Worm (Caenorhabditis elegans) whole organism, mixed stage, embryonic: ENCODE results near the gene srbc-76.

Experiments
- M03D4.4 ChIP-seq: sonication (generic microtip); optimal IDR thresholded peaks from 2 replicates; lab custom pipeline; 2017; ENCODE audit warnings: mild to moderate bottlenecking, missing genetic modification characterization, missing compliant biosample characterization
- bed-3 ChIP-seq: fragments of 200-800 bp; sonication (Bioruptor generic); optimal IDR thresholded peaks from 3 replicates; lab custom pipeline; 2018; ENCODE audit warnings: mild to moderate bottlenecking, missing genetic modification characterization, moderate library complexity, missing compliant biosample characterization
- blmp-1 ChIP-seq: fragments of 150-350 bp; optimal IDR thresholded peaks from 2 replicates; lab custom pipeline; 2014; ENCODE audit warnings: missing biosample characterization, missing genetic modification characterization
- ceh-39 ChIP-seq: fragments of 150-350 bp; optimal IDR thresholded peaks from 2 replicates; lab custom pipeline; 2014; ENCODE audit warnings: missing biosample characterization, missing genetic modification characterization
- ceh-43 ChIP-seq: fragments of 200-800 bp; sonication (Bioruptor generic); optimal IDR thresholded peaks from 2 replicates; lab custom pipeline; 2018; ENCODE audit warnings: mild to moderate bottlenecking, missing genetic modification characterization, moderate library complexity, missing compliant biosample characterization
- ceh-83 ChIP-seq: fragments of 200-800 bp; sonication (Bioruptor generic); optimal IDR thresholded peaks from 2 replicates; lab custom pipeline; 2018; ENCODE audit warnings: mild to moderate bottlenecking, missing genetic modification characterization, missing compliant biosample characterization
- ces-1 ChIP-seq: fragments of 150-350 bp; optimal IDR thresholded peaks from 2 replicates; lab custom pipeline; 2014; ENCODE audit warnings: missing biosample characterization, missing genetic modification reagents, missing genetic modification characterization
- cnd-1 ChIP-seq: fragments of 200-800 bp; sonication (Bioruptor generic); optimal IDR thresholded peaks from 2 replicates; lab custom pipeline; 2018; ENCODE audit warnings: mild to moderate bottlenecking, missing genetic modification characterization, missing compliant biosample characterization
- drap-1 ChIP-seq: fragments of 200-800 bp; sonication (Bioruptor generic); optimal IDR thresholded peaks from 3 replicates; lab custom pipeline; 2018; ENCODE audit warnings: mild to moderate bottlenecking, missing genetic modification characterization, missing compliant biosample characterization
- elt-3 ChIP-seq: fragments of 150-350 bp; optimal IDR thresholded peaks from 2 replicates; lab custom pipeline; 2014; ENCODE audit warnings: missing biosample characterization, missing genetic modification characterization
- flh-1 ChIP-seq: fragments of 200-800 bp; sonication (Bioruptor generic); optimal IDR thresholded peaks from 2 replicates; lab custom pipeline; 2018; ENCODE audit warnings: mild to moderate bottlenecking, missing genetic modification characterization, moderate library complexity, missing compliant biosample characterization
- ham-2 ChIP-seq: fragments of 200-800 bp; sonication (Bioruptor generic); optimal IDR thresholded peaks from 2 replicates; lab custom pipeline; 2018; ENCODE audit warnings: mild to moderate bottlenecking, missing genetic modification characterization, missing compliant biosample characterization
- hlh-1 ChIP-seq: fragments of 150-350 bp; optimal IDR thresholded peaks from 2 replicates; lab custom pipeline; 2014; ENCODE audit warnings: missing biosample characterization, missing genetic modification reagents, missing genetic modification characterization
- lin-13 ChIP-seq: fragments of 150-350 bp; optimal IDR thresholded peaks from 2 replicates; lab custom pipeline; 2014; ENCODE audit warnings: missing biosample characterization, missing genetic modification characterization
- lin-32 ChIP-seq: fragments of 200-800 bp; sonication (Bioruptor generic); optimal IDR thresholded peaks from 2 replicates; lab custom pipeline; 2018; ENCODE audit warnings: mild to moderate bottlenecking, missing genetic modification characterization, missing compliant biosample characterization
- lsy-2 ChIP-seq: fragments of 150-350 bp; optimal IDR thresholded peaks from 2 replicates; lab custom pipeline; 2014; ENCODE audit warnings: missing biosample characterization, missing genetic modification characterization
- mep-1 ChIP-seq: fragments of 150-350 bp; optimal IDR thresholded peaks from 2 replicates; lab custom pipeline; 2017; ENCODE audit warnings: missing biosample characterization, missing genetic modification reagents, missing genetic modification characterization, inconsistent platforms
- mls-2 ChIP-seq: sonication (generic microtip); optimal IDR thresholded peaks from 2 replicates; lab custom pipeline; 2016; ENCODE audit warnings: mild to moderate bottlenecking, missing genetic modification characterization, moderate library complexity, missing compliant biosample characterization
- nhr-12 ChIP-seq: fragments of 150-350 bp; optimal IDR thresholded peaks from 2 replicates; lab custom pipeline; 2014; ENCODE audit warnings: missing biosample characterization, missing genetic modification characterization
- nhr-237 ChIP-seq: fragments of 150-350 bp; optimal IDR thresholded peaks from 2 replicates; lab custom pipeline; 2014; ENCODE audit warnings: missing biosample characterization, missing genetic modification characterization
- nhr-28 ChIP-seq: fragments of 150-350 bp; optimal IDR thresholded peaks from 2 replicates; lab custom pipeline; 2014; ENCODE audit warnings: missing biosample characterization, missing genetic modification characterization
- nhr-76 ChIP-seq: sonication (generic microtip); optimal IDR thresholded peaks from 2 replicates; lab custom pipeline; 2017; ENCODE audit warnings: missing biosample characterization, missing genetic modification characterization
- pha-4 ChIP-seq: fragments of 150-350 bp; optimal IDR thresholded peaks from 2 replicates; lab custom pipeline; 2018; ENCODE audit warnings: missing biosample characterization, missing genetic modification reagents, missing genetic modification characterization
- sem-2 ChIP-seq: fragments of 200-800 bp; sonication (Bioruptor generic); optimal IDR thresholded peaks from 2 replicates; lab custom pipeline; 2018; ENCODE audit warnings: mild to moderate bottlenecking, missing genetic modification characterization, missing compliant biosample characterization
- snpc-4 ChIP-seq: fragments of 150-350 bp; optimal IDR thresholded peaks from 2 replicates; lab custom pipeline; 2014; ENCODE audit warnings: missing biosample characterization, missing genetic modification characterization
- sptf-1 ChIP-seq: sonication (generic microtip); optimal IDR thresholded peaks from 2 replicates; lab custom pipeline; 2017; ENCODE audit warnings: mild to moderate bottlenecking, missing genetic modification characterization, moderate library complexity, missing compliant biosample characterization
- tbx-8 ChIP-seq: fragments of 200-800 bp; sonication (Bioruptor generic); optimal IDR thresholded peaks from 2 replicates; lab custom pipeline; 2018; ENCODE audit warnings: mild to moderate bottlenecking, missing genetic modification characterization, moderate library complexity, missing compliant biosample characterization
- unc-120 ChIP-seq: sonication (generic microtip); optimal IDR thresholded peaks from 2 replicates; lab custom pipeline; 2017; ENCODE audit warnings: missing genetic modification characterization, missing compliant biosample characterization; ENCODE audit not compliant: poor library complexity, severe bottlenecking
- unc-39 ChIP-seq: fragments of 150-350 bp; optimal IDR thresholded peaks from 2 replicates; lab custom pipeline; 2014; ENCODE audit warnings: missing biosample characterization, missing genetic modification characterization
- unc-62 ChIP-seq: fragments of 150-350 bp; optimal IDR thresholded peaks from 2 replicates; lab custom pipeline; 2014; ENCODE audit warnings: missing biosample characterization, missing genetic modification reagents, missing genetic modification characterization
- zip-8 ChIP-seq: fragments of 150-350 bp; optimal IDR thresholded peaks from 2 replicates; lab custom pipeline; 2014; ENCODE audit warnings: missing biosample characterization, missing genetic modification characterization
- ztf-11 ChIP-seq: fragments of 150-350 bp; optimal IDR thresholded peaks from 2 replicates; lab custom pipeline; 2014; ENCODE audit warnings: missing biosample characterization, missing genetic modification characterization

srbc-76 gene

DNA sequence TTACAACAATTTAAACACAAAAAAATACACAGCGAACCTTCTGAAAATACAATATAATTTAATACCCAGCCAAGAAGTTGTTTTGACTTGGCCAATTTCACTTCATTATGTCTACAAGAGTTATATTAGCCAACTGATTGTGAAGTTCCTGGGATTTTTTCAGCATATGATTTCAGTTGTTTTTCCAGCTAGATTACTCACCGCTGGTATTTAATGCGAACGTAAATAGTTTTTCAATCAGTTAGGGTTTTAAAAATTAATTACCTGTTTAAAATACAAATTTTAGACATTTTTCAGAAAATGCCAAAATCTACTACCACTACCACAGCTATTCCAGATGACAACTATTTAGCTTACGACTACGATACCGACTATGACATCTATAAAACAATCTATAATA lies 26.5 kb upstream of the srbc-76 start, which contains the start of gene srw-14:
srw-14 (plus strand) TSS at position 301 of the 400 bp plus-strand sequence.
- TF ChIP-seq mep-1 (tag; lab: Kevin White, UChicago) = no peak
- TF ChIP-seq flh-1 (GFP tag; lab: Kevin White, UChicago) = no peak
- TF ChIP-seq zip-8 = no peak
- no peak for TF ChIP-seq elt-3 (tag; lab: Kevin White, UChicago)
- TF ChIP-seq unc-120 (tag; lab: Kevin White, UChicago) = no peak
- no peak for TF ChIP-seq ceh-43 (GFP tag; lab: Kevin White, UChicago)
- TF ChIP-seq snpc-4 (tag; lab: Kevin White, UChicago) = no peak
- TF ChIP-seq lin-32 (GFP tag; lab: Kevin White, UChicago) = no peak
- no peak for TF ChIP-seq pha-4 (tag; lab: Kevin White, UChicago)
- TF ChIP-seq sptf-1 (tag; lab: Kevin White, UChicago) = no peak
- no peak for TF ChIP-seq tbx-8
- no peak for TF ChIP-seq nhr-28 (tag; lab: Kevin White, UChicago)
- TF ChIP-seq M03D4.4 (tag; lab: Kevin White, UChicago) = no peak
- no peak for TF ChIP-seq nhr-76 (tag; lab: Kevin White, UChicago)
- no peak for TF ChIP-seq ztf-11
- no peak for TF ChIP-seq bed-3 (GFP tag; lab: Kevin White, UChicago)

DNA sequence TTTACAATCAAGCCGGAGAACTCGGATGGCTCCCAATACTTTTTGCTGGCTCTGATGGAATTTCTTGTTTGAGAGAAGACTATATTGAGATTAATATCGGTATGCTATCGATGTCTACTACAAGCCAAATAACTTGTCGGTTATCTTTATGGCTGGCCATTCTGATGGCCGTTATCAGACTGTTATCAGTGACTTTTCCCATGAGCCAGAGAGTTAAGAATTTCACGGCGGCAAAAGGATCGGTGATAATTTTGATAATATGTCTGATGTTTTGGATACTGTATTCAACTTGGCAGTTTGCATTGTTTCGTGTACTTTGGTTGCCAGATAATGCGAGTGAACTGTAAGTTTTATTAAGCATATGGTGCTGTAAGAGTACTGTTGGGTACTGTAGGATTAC lies 26.0 kb upstream of the srbc-76 start:
- TF ChIP-seq M03D4.4 (tag; lab: Kevin White, UChicago) (no peak), sptf-1 (tag; lab: Kevin White, UChicago) (no peak), snpc-4 (tag; lab: Kevin White, UChicago) (no peak), lin-32 (GFP tag; lab: Kevin White, UChicago) (no peak), nhr-12 (tag; lab: Kevin White, UChicago) (no peak), elt-3 (tag; lab: Kevin White, UChicago) (no peak), ceh-43 (GFP tag; lab: Kevin White, UChicago) (no peak), tbx-8 (no peak), zip-8 (no peak), sem-2 (GFP tag; lab: Kevin White, UChicago) (no peak), mep-1 (tag; lab: Kevin White, UChicago) (no peak), mls-2 (no peak), drap-1 (GFP tag; lab: Kevin White, UChicago) (no peak), ceh-39 (tag; lab: Kevin White, UChicago) (no peak), ham-2 (no peak), hlh-1 (tag; lab: Kevin White, UChicago) (no peak)

DNA sequence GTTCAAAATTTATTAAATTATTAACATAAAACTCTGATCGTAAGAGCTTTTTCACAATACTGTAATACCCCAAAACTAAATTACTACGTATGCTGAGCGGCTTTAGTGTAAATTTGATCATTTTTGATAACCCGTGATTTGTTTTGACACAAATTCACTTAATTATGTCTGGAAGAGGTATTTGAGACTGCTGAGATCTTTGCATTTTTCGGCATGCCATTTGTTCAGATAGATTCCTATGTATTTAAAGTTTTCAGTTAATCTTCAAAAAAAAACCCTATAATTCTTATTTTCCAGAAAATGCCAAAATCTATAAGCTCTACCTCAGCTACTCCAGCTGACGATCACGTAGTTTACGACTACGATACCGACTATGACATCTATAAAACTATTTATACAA lies 21.9 kb upstream of the srbc-76 start, which contains the start of gene srw-15:
srw-15 (plus strand) TSS at position 301 of the 400 bp plus-strand sequence.
- TF ChIP-seq mep-1 (tag; lab: Kevin White, UChicago) = no peak
- no peak for TF ChIP-seq pha-4 (tag; lab: Kevin White, UChicago)
- TF ChIP-seq, all 35 proteins: peak for 0

DNA sequence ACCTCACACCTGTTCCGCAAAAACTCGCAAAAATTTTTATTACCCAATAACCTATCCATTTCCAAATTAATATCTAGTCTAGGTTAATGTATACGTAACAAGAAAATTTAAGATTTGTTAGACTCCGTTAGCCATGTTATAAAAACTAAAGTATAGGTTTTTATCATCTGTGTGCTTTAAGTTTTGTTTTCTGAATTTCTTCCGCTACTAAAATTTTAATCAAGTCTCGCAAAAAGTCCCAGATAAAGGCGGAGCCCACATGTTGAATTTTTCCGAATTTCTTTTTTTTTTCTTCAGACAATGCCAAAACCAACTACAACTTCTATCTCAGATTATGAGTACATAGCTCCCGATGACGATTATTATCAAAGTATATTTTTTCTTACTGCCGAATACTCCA lies 20.0 kb upstream of the srbc-76 start, which contains the start of gene srw-13:
srw-13 (plus strand) TSS at position 301 of the 400 bp plus-strand sequence.
- TF ChIP-seq nhr-237 (tag; lab: Kevin White, UChicago) = no peak
- TF ChIP-seq lin-13 (tag; lab: Kevin White, UChicago) = no peak
- no peak for TF ChIP-seq nhr-28 (tag; lab: Kevin White, UChicago)
- TF ChIP-seq snpc-4 (tag; lab: Kevin White, UChicago) = no peak
- TF ChIP-seq mep-1 (tag; lab: Kevin White, UChicago) = no peak
- TF ChIP-seq ceh-83 = no peak
- no peak for TF ChIP-seq cnd-1 (tag; lab: Kevin White, UChicago)
- no peak for TF ChIP-seq ham-2

DNA sequence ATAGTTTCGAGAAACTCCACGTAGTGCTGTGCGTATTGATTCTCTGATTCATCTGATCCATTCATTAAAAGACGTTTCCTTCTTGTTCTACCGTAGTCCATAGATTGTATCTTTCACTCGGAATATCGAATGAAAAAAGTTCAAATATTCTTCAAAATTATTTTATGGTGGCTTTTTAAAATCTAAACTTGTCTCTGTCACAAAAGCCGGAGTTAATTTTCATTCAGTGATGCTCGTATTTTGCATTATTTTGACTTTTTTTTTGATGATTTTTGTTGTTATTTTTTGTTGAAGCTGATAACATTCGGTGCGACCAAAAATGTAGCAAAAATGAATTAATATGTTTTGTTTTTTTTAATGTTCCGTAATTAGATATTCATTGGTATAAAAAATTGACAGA lies 16.5 kb upstream of the srbc-76 start, which contains the start of gene nhr-164:
nhr-164 (minus strand) TSS at position 101 of the 400 bp plus-strand sequence.
- TF ChIP-seq M03D4.4 (tag; lab: Kevin White, UChicago) (no peak), lin-13 (tag; lab: Kevin White, UChicago) (no peak), mep-1 (tag; lab: Kevin White, UChicago) (no peak), tbx-8 (no peak), unc-39 (tag; lab: Kevin White, UChicago) (no peak), elt-3 (tag; lab: Kevin White, UChicago) (no peak), ceh-83 (no peak), mls-2 (no peak), ces-1 (GFP tag; lab: Kevin White, UChicago) (no peak), unc-62 (no peak), lsy-2 (no peak), nhr-12 (tag; lab: Kevin White, UChicago) (no peak), blmp-1 (no peak), nhr-237 (tag; lab: Kevin White, UChicago) (no peak), pha-4 (tag; lab: Kevin White, UChicago) (no peak)
